Fruit fly (Drosophila melanogaster) whole organism, embryonic: ENCODE data around the gene CG31388.

Experiments
- CG1024 ChIP-seq: fragments of 200-800 bp; sonication (Bioruptor generic); IDR thresholded peaks from 2 replicates; pipeline ENCODE4 v1.3.6; 2022; ENCODE audit warnings: missing biosample characterization, missing genetic modification characterization
- CG10543 ChIP-seq: fragments of 200-800 bp; sonication (Bioruptor generic); optimal IDR thresholded peaks from 3 replicates; lab custom pipeline; 2017; ENCODE audit warnings: missing biosample characterization, mild to moderate bottlenecking, missing genetic modification characterization, moderate library complexity
- CG10979 ChIP-seq: fragments of 200-800 bp; sonication (Bioruptor generic); optimal IDR thresholded peaks from 2 replicates; lab custom pipeline; 2018; ENCODE audit warnings: missing biosample characterization, mild to moderate bottlenecking, missing genetic modification characterization, moderate library complexity
- CG12071 ChIP-seq: fragments of 200-800 bp; sonication (Bioruptor generic); optimal IDR thresholded peaks from 3 replicates; lab custom pipeline; 2018; ENCODE audit warnings: missing biosample characterization, mild to moderate bottlenecking, missing genetic modification characterization
- CG1602 ChIP-seq: fragments of 200-800 bp; sonication (Bioruptor generic); optimal IDR thresholded peaks from 3 replicates; lab custom pipeline; 2016; ENCODE audit warnings: missing biosample characterization, missing genetic modification characterization
- CG17829 ChIP-seq: fragments of 200-800 bp; optimal IDR thresholded peaks from 2 replicates; lab custom pipeline; 2019; ENCODE audit warnings: missing biosample characterization, mild to moderate bottlenecking, missing genetic modification characterization, moderate library complexity
- CG18476 ChIP-seq: fragments of 200-800 bp; sonication (Bioruptor generic); optimal IDR thresholded peaks from 2 replicates; lab custom pipeline; 2016; ENCODE audit warnings: missing biosample characterization, mild to moderate bottlenecking, missing genetic modification characterization
- CG2120 ChIP-seq: fragments of 200-800 bp; sonication (Bioruptor generic); optimal IDR thresholded peaks from 3 replicates; lab custom pipeline; 2016; ENCODE audit warnings: missing biosample characterization, missing genetic modification characterization
- CG31365 ChIP-seq: fragments of 200-800 bp; sonication (Bioruptor generic); optimal IDR thresholded peaks from 2 replicates; lab custom pipeline; 2018; ENCODE audit warnings: missing biosample characterization, mild to moderate bottlenecking, missing genetic modification characterization
- CG34376 ChIP-seq: fragments of 200-800 bp; sonication (Bioruptor generic); optimal IDR thresholded peaks from 2 replicates; lab custom pipeline; 2018; ENCODE audit warnings: missing biosample characterization, mild to moderate bottlenecking, missing genetic modification characterization
- CG3995 ChIP-seq: fragments of 200-800 bp; sonication (Bioruptor generic); optimal IDR thresholded peaks from 3 replicates; lab custom pipeline; 2016; ENCODE audit warnings: missing biosample characterization, missing genetic modification characterization
- CG43689 ChIP-seq: fragments of 200-800 bp; sonication (Bioruptor generic); IDR thresholded peaks from 2 replicates; pipeline ENCODE4 v1.3.6; 2022; ENCODE audit warnings: missing biosample characterization, missing genetic modification characterization
- CG4617 ChIP-seq: fragments of 200-800 bp; sonication (Bioruptor generic); optimal IDR thresholded peaks from 3 replicates; lab custom pipeline; 2016; ENCODE audit warnings: missing biosample characterization, missing genetic modification characterization, borderline replicate concordance
- CG6683 ChIP-seq: fragments of 200-800 bp; sonication (Bioruptor generic); optimal IDR thresholded peaks from 2 replicates; lab custom pipeline; 2017; ENCODE audit warnings: missing biosample characterization, mild to moderate bottlenecking, missing genetic modification characterization, missing genetic modification reagents
- CG7963 ChIP-seq: fragments of 200-800 bp; sonication (Bioruptor generic); IDR thresholded peaks from 3 replicates; pipeline ENCODE4 v1.3.6; 2022; ENCODE audit warnings: missing biosample characterization, missing genetic modification characterization; ENCODE audit not compliant: partially characterized antibody
- CG9609 ChIP-seq: fragments of 200-800 bp; sonication (Bioruptor generic); optimal IDR thresholded peaks from 3 replicates; lab custom pipeline; 2016; ENCODE audit warnings: missing biosample characterization, missing genetic modification characterization
- CTCF ChIP-seq: fragments of 200-800 bp; sonication (Bioruptor generic); optimal IDR thresholded peaks from 2 replicates; lab custom pipeline; 2017; ENCODE audit warnings: missing biosample characterization, mild to moderate bottlenecking, missing genetic modification characterization, moderate library complexity
- HLH3B ChIP-seq: fragments of 200-800 bp; sonication (Bioruptor generic); IDR thresholded peaks from 2 replicates; pipeline ENCODE4 v1.3.6; 2022; ENCODE audit warnings: missing biosample characterization, missing genetic modification characterization
- HLH4C ChIP-seq: fragments of 200-800 bp; sonication (Bioruptor generic); IDR thresholded peaks from 3 replicates; pipeline ENCODE4 v1.3.6; 2022; ENCODE audit warnings: missing biosample characterization, missing genetic modification characterization; ENCODE audit not compliant: partially characterized antibody
- HLHmδ ChIP-seq: fragments of 200-800 bp; sonication (Bioruptor generic); optimal IDR thresholded peaks from 2 replicates; lab custom pipeline; 2018; ENCODE audit warnings: missing biosample characterization, mild to moderate bottlenecking, missing genetic modification characterization, moderate library complexity
- Hmx ChIP-seq: fragments of 200-800 bp; sonication (Bioruptor generic); optimal IDR thresholded peaks from 2 replicates; lab custom pipeline; 2016; ENCODE audit warnings: missing biosample characterization, missing genetic modification characterization
- Hr51 ChIP-seq, 2 experiments: fragments of 200-800 bp; sonication (Bioruptor generic); optimal IDR thresholded peaks; 2 replicates in 1 of 2; 3 replicates in 1 of 2; lab custom pipeline; 2016 to 2018; ENCODE audit warnings: missing biosample characterization in 2 of 2, missing genetic modification characterization in 2 of 2, mild to moderate bottlenecking in 1 of 2, moderate library complexity in 1 of 2
- Hr78 ChIP-seq, 2 experiments: fragments of 200-800 bp in 1 of 2; fragments of >200 bp in 1 of 2; sonication (Bioruptor generic) in 1 of 2; optimal IDR thresholded peaks; 2 replicates each; lab custom pipeline; 2017 to 2019; ENCODE audit warnings: missing biosample characterization in 2 of 2, missing genetic modification characterization in 2 of 2, mild to moderate bottlenecking in 1 of 2, moderate library complexity in 1 of 2
- MESR4 ChIP-seq: fragments of 200-800 bp; sonication (Bioruptor generic); optimal IDR thresholded peaks from 2 replicates; lab custom pipeline; 2018; ENCODE audit warnings: missing biosample characterization, mild to moderate bottlenecking, missing genetic modification characterization, moderate library complexity
- MTF-1 ChIP-seq: fragments of 200-800 bp; sonication (Bioruptor generic); optimal IDR thresholded peaks from 2 replicates; lab custom pipeline; 2018; ENCODE audit warnings: missing biosample characterization, mild to moderate bottlenecking, missing genetic modification characterization, borderline replicate concordance
- Nf-YA ChIP-seq: fragments of 200-800 bp; sonication (Bioruptor generic); IDR thresholded peaks from 2 replicates; pipeline ENCODE4 v1.3.6; 2022; ENCODE audit warnings: missing biosample characterization, missing genetic modification characterization
- Nf-YC ChIP-seq: fragments of 200-800 bp; optimal IDR thresholded peaks from 3 replicates; lab custom pipeline; 2019; ENCODE audit warnings: missing biosample characterization, mild to moderate bottlenecking, missing genetic modification characterization, moderate library complexity
- NfI ChIP-seq: fragments of 200-800 bp; sonication (Bioruptor generic); optimal IDR thresholded peaks from 3 replicates; lab custom pipeline; 2018; ENCODE audit warnings: missing biosample characterization, mild to moderate bottlenecking, missing genetic modification characterization, moderate library complexity
- Sry-δ ChIP-seq: fragments of 200-800 bp; sonication (Bioruptor generic); optimal IDR thresholded peaks from 2 replicates; lab custom pipeline; 2016; ENCODE audit warnings: missing biosample characterization, missing genetic modification characterization
- ac ChIP-seq: fragments of 200-800 bp; sonication (Bioruptor generic); optimal IDR thresholded peaks from 3 replicates; lab custom pipeline; 2017; ENCODE audit warnings: missing biosample characterization, mild to moderate bottlenecking, missing genetic modification characterization
- chif ChIP-seq, 2 experiments: fragments of 200-800 bp; sonication (Bioruptor generic); optimal IDR thresholded peaks; 3 replicates each; lab custom pipeline; 2016; ENCODE audit warnings: missing biosample characterization in 2 of 2, missing genetic modification characterization in 2 of 2
- emc ChIP-seq: fragments of 200-800 bp; sonication (Bioruptor generic); optimal IDR thresholded peaks from 2 replicates; lab custom pipeline; 2016; ENCODE audit warnings: missing biosample characterization, missing genetic modification characterization
- exex ChIP-seq: fragments of 200-800 bp; sonication (Bioruptor generic); optimal IDR thresholded peaks from 4 replicates; lab custom pipeline; 2018; ENCODE audit warnings: missing biosample characterization, mild to moderate bottlenecking, missing genetic modification characterization, moderate library complexity
- jing ChIP-seq: fragments of 200-800 bp; sonication (Bioruptor generic); optimal IDR thresholded peaks from 2 replicates; lab custom pipeline; 2018; ENCODE audit warnings: missing biosample characterization, mild to moderate bottlenecking, missing genetic modification characterization
- ken ChIP-seq: fragments of 200-800 bp; sonication (Bioruptor generic); IDR thresholded peaks from 3 replicates; pipeline ENCODE4 v1.3.6; 2022; ENCODE audit warnings: missing biosample characterization, missing genetic modification characterization
- kni ChIP-seq: fragments of 200-800 bp; sonication (Bioruptor generic); optimal IDR thresholded peaks from 3 replicates; lab custom pipeline; 2017; ENCODE audit warnings: mild to moderate bottlenecking, missing biosample characterization, missing genetic modification reagents, missing genetic modification characterization
- mld ChIP-seq: fragments of 200-800 bp; sonication (Bioruptor generic); IDR thresholded peaks from 3 replicates; pipeline ENCODE4 v1.3.6; 2022; ENCODE audit warnings: missing biosample characterization, missing genetic modification characterization; ENCODE audit not compliant: partially characterized antibody
- nmo ChIP-seq: fragments of 200-800 bp; sonication (Bioruptor generic); optimal IDR thresholded peaks from 2 replicates; lab custom pipeline; 2018; ENCODE audit warnings: missing biosample characterization, mild to moderate bottlenecking, missing genetic modification characterization, moderate library complexity
- oc ChIP-seq: fragments of 200-800 bp; sonication (Bioruptor generic); optimal IDR thresholded peaks from 2 replicates; lab custom pipeline; 2018; ENCODE audit warnings: missing biosample characterization, mild to moderate bottlenecking, missing genetic modification characterization, moderate library complexity
- onecut ChIP-seq: fragments of 200-800 bp; sonication (Bioruptor generic); IDR thresholded peaks from 2 replicates; pipeline ENCODE4 v1.3.6; 2022; ENCODE audit warnings: missing biosample characterization, missing genetic modification characterization
- p53 ChIP-seq: fragments of 200-800 bp; sonication (Bioruptor generic); optimal IDR thresholded peaks from 2 replicates; lab custom pipeline; 2016; ENCODE audit warnings: missing biosample characterization, missing genetic modification characterization
- prd ChIP-seq, 3 experiments: fragments of >200 bp in 2 of 3; fragments of 200-800 bp in 1 of 3; sonication (Bioruptor generic) in 1 of 3; optimal IDR thresholded peaks in 2 of 3; IDR thresholded peaks in 1 of 3; 2 replicates in 2 of 3; 3 replicates in 1 of 3; pipeline versions ENCODE4 v1.3.6 to Lab custom; 2017 to 2022; ENCODE audit warnings: missing biosample characterization in 1 of 3, missing genetic modification characterization in 1 of 3
- pzg ChIP-seq: fragments of 200-800 bp; sonication (Bioruptor generic); optimal IDR thresholded peaks from 3 replicates; lab custom pipeline; 2018; ENCODE audit warnings: missing biosample characterization, mild to moderate bottlenecking, missing genetic modification characterization, moderate library complexity
- scrt ChIP-seq: fragments of 200-800 bp; sonication (Bioruptor generic); optimal IDR thresholded peaks from 2 replicates; lab custom pipeline; 2018; ENCODE audit warnings: missing biosample characterization, mild to moderate bottlenecking, missing genetic modification characterization, moderate library complexity
- tll ChIP-seq, 2 experiments: fragments of 200-800 bp in 1 of 2; fragments of >200 bp in 1 of 2; sonication (Bioruptor generic) in 1 of 2; optimal IDR thresholded peaks; 2 replicates each; lab custom pipeline; 2017 to 2019; ENCODE audit warnings: missing biosample characterization in 2 of 2, missing genetic modification characterization in 2 of 2, mild to moderate bottlenecking in 1 of 2, moderate library complexity in 1 of 2
- trem ChIP-seq: fragments of 200-800 bp; optimal IDR thresholded peaks from 3 replicates; lab custom pipeline; 2019; ENCODE audit warnings: missing biosample characterization, mild to moderate bottlenecking, missing genetic modification characterization, moderate library complexity
- tx ChIP-seq: fragments of 200-800 bp; sonication (Bioruptor generic); optimal IDR thresholded peaks from 2 replicates; lab custom pipeline; 2016; ENCODE audit warnings: missing biosample characterization, missing genetic modification characterization

CG31388 gene

dm6 chr3R:11219883-11220282, 17.7 kb upstream of the CG31388 start, which contains the start of gene CG6689 (continued):
- TF ChIP-seq CG34376 (GFP tag; lab: Kevin White, UChicago) (peak; percentile 49), HLHmδ (no peak), onecut (no peak), jing (GFP tag; lab: Kevin White, UChicago) (no peak), MTF-1 (GFP tag; lab: Kevin White, UChicago) (peak; percentile 5), CG7963 (GFP tag; lab: Robert Waterston, UW) (no peak), nmo (GFP tag; lab: Kevin White, UChicago) (peak; percentile 19), CG3995 (GFP tag; lab: Kevin White, UChicago) (no peak), CG10543 (GFP tag; lab: Kevin White, UChicago) (no peak), scrt (GFP tag; lab: Kevin White, UChicago) (peak; percentile 21), CTCF (GFP tag; lab: Kevin White, UChicago) (peak; percentile 12), CG9609 (GFP tag; lab: Kevin White, UChicago) (no peak), CG4617 (GFP tag; lab: Kevin White, UChicago) (peak; percentile 82), ac (no peak), tx (GFP tag; lab: Kevin White, UChicago) (no peak), tll (GFP tag; optimal IDR thresholded peaks at IDR 0.05; lab: Kevin White, UChicago) (no peak), HLH4C (GFP tag; lab: Robert Waterston, UW) (0 out of 3 replicates have a peak, but pooled peaks have one; percentile 15), Hr78 (GFP tag; optimal IDR thresholded peaks at IDR 0.05; lab: Kevin White, UChicago) (no peak), MESR4 (GFP tag; lab: Kevin White, UChicago) (peak; percentile 87), pzg (GFP tag; lab: Kevin White, UChicago) (peak; percentile 76), mld (GFP tag; lab: Robert Waterston, UW) (no peak), Sry-δ (GFP tag; lab: Kevin White, UChicago) (peak; percentile 31), p53 (GFP tag; lab: Kevin White, UChicago) (no peak), CG2120 (GFP tag; lab: Kevin White, UChicago) (peak; percentile 20), Nf-YC (tag; lab: Kevin White, UChicago) (peak; percentile 5), CG43689 (GFP tag; lab: Robert Waterston, UW) (no peak), CG1602 (no peak), CG10979 (tag; lab: Kevin White, UChicago) (no peak), ken (no peak)

- peak; percentile 76 for TF ChIP-seq Nf-YA (GFP tag; lab: Robert Waterston, UW)
- peak; percentile 85 for TF ChIP-seq CG31365
- TF ChIP-seq kni (GFP tag; lab: Kevin White, UChicago): peak; percentile 49
- peak; percentile 26 for TF ChIP-seq chif (GFP tag; optimal IDR thresholded peaks at IDR 0.05; lab: Kevin White, UChicago)
- TF ChIP-seq prd (optimal IDR thresholded peaks at IDR 0.05; lab: Kevin White, UChicago): no peak
- TF ChIP-seq prd (GFP tag; IDR thresholded peaks at IDR 0.05; lab: Robert Waterston, UW): peak; percentile 43; the same call in 2 of the 3 replicates
- TF ChIP-seq HLH3B (GFP tag; lab: Robert Waterston, UW): peak; percentile 67; the same call in 1 of the 2 replicates
- TF ChIP-seq Hr51 (GFP tag; optimal IDR thresholded peaks at IDR 0.05; lab: Kevin White, UChicago): peak; percentile 68 to 70
- TF ChIP-seq CG12071 (GFP tag; lab: Kevin White, UChicago): peak; percentile 89
- TF ChIP-seq Hmx (GFP tag; lab: Kevin White, UChicago): no peak
- peak; percentile 65 for TF ChIP-seq CG1024 (GFP tag; lab: Robert Waterston, UW)
- peak; percentile 65 for TF ChIP-seq CG6683 (GFP tag; lab: Kevin White, UChicago)
- TF ChIP-seq trem (tag; lab: Kevin White, UChicago): peak; percentile 94
- TF ChIP-seq exex (tag; lab: Kevin White, UChicago): peak; percentile 75
- TF ChIP-seq NfI: peak; percentile 84
- TF ChIP-seq CG17829 (tag; lab: Kevin White, UChicago): peak; percentile 71
- TF ChIP-seq emc (GFP tag; lab: Kevin White, UChicago): peak; percentile 53
- peak; percentile 22 for TF ChIP-seq CG18476 (GFP tag; lab: Kevin White, UChicago)
- TF ChIP-seq oc: peak; percentile 79
- TF ChIP-seq CG9609 (GFP tag; lab: Kevin White, UChicago): peak; percentile 51
Measured at dm6 chr3R:11221437-11222230, 16.0 kb upstream of the CG31388 start, which contains the start of the genes CG6693 and RpL3. TSS of gene CG6693 (minus strand) at chr3R:11221639. TSS of gene RpL3 (plus strand) at chr3R:11221894.
